Worm (Caenorhabditis elegans): ENCODE results near the gene ZK1307.1.

DNA sequence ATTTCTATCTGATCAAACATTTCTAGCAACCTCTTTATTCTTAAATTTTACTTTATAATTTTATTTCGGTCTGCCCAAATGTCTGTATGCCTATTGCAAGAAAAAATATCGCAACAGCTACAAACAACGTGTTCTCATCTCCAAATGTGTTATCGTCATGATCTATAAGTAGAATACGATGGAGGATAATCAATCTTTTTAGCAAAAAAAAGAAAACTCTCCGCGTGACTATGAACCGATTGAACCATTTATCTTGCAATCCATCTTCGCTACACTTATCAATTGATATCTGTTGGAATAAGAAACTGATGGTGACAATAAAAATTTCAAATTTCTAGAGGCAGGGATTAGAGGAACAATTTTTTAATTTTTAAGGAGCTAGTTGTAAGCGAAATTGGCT is 49.4 kb downstream of the ZK1307.1 start:
- no peak for TF ChIP-seq zag-1 (tag; optimal IDR thresholded peaks at IDR 0.05)
- TF ChIP-seq egl-27 (tag; optimal IDR thresholded peaks at IDR 0.05), result no peak
- no peak for TF ChIP-seq nhr-10 (tag; optimal IDR thresholded peaks at IDR 0.05)
- no peak for TF ChIP-seq nhr-237 (tag; optimal IDR thresholded peaks at IDR 0.05)
- TF ChIP-seq pqm-1 (tag; optimal IDR thresholded peaks at IDR 0.05), result no peak
